Comparison of ENCODE assay signal across 5 fruit fly cellular contexts in the genomic region with DNA sequence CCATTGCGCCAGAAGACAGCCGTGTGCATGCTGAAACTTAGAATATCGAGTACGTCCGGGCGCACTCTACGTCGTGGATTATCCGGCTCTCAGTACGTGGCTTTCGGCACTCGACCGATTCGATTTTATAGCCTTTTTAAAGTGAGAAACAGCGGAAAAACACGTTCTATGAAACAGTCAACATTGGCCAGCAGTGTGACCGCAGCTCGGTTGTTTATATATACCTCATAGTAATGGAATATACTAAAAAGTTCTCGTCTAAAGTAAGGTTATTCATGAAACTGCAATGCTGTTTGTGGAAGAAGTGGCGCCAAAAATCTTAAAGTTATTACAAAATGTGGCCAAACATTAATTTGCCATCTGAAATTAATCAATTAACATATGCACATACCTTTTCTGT.
TF ChIP-seq lines count a peak whose summit lies in the region.

No protein-coding gene starts in this region.

- peak; percentile 81 for TF ChIP-seq CTCF in whole organism, embryonic (GFP tag; optimal IDR thresholded peaks at IDR 0.05; lab: Kevin White, UChicago)

TF ChIP-seq in whole organism, adult, 20 proteins besides CTCF, POLR2A, EP300 and RAD21:
- TF ChIP-seq pad (GFP tag; optimal IDR thresholded peaks at IDR 0.05; lab: Kevin White, UChicago) (no peak), CG7045 (GFP tag; optimal IDR thresholded peaks at IDR 0.05; lab: Kevin White, UChicago) (no peak), CG12768 (GFP tag; optimal IDR thresholded peaks at IDR 0.05; lab: Kevin White, UChicago) (no peak), Mnt (GFP tag; optimal IDR thresholded peaks at IDR 0.05; lab: Kevin White, UChicago) (peak; percentile 42), CG33017 (tag; optimal IDR thresholded peaks at IDR 0.05; lab: Kevin White, UChicago) (no peak), CG1620 (GFP tag; optimal IDR thresholded peaks at IDR 0.05; lab: Kevin White, UChicago) (peak; percentile 13), bab1 (GFP tag; optimal IDR thresholded peaks at IDR 0.05; lab: Kevin White, UChicago) (peak; percentile 58), Clk (GFP tag; optimal IDR thresholded peaks at IDR 0.05; lab: Kevin White, UChicago) (no peak), tj (GFP tag; optimal IDR thresholded peaks at IDR 0.05; lab: Kevin White, UChicago) (no peak), kay (GFP tag; lab: Kevin White, UChicago; ENCODE audit: borderline replicate concordance) (peak; percentile 26), cnc (optimal IDR thresholded peaks at IDR 0.05; lab: Kevin White, UChicago) (no peak), CG7101 (tag; optimal IDR thresholded peaks at IDR 0.05; lab: Kevin White, UChicago) (no peak)

TF ChIP-seq in whole organism, embryonic, 481 proteins besides CTCF, POLR2A, EP300 and RAD21 (continues in another document):
- TF ChIP-seq chif (GFP tag; optimal IDR thresholded peaks at IDR 0.05; lab: Kevin White, UChicago) (no peak), peb (GFP tag; IDR thresholded peaks at IDR 0.05; lab: Robert Waterston, UW) (no peak), klu (GFP tag; IDR thresholded peaks at IDR 0.05; lab: Robert Waterston, UW) (no peak), CG32532 (GFP tag; IDR thresholded peaks at IDR 0.05; lab: Robert Waterston, UW) (no peak), Chrac-16 (GFP tag; optimal IDR thresholded peaks at IDR 0.05; lab: Kevin White, UChicago) (no peak), CG9932 (GFP tag; IDR thresholded peaks at IDR 0.05; lab: Robert Waterston, UW) (no peak), Aef1 (GFP tag; IDR thresholded peaks at IDR 0.05; lab: Robert Waterston, UW) (no peak), CG32767 (GFP tag; IDR thresholded peaks at IDR 0.05; lab: Robert Waterston, UW) (no peak), CG5245 (GFP tag; optimal IDR thresholded peaks at IDR 0.05; lab: Kevin White, UChicago) (no peak), crol (GFP tag; IDR thresholded peaks at IDR 0.05; lab: Robert Waterston, UW) (no peak), CG8388 (GFP tag; optimal IDR thresholded peaks at IDR 0.05; lab: Kevin White, UChicago) (no peak), lola (GFP tag; optimal IDR thresholded peaks at IDR 0.05; lab: Kevin White, UChicago) (no peak), CG1832 (GFP tag; optimal IDR thresholded peaks at IDR 0.05; lab: Kevin White, UChicago) (no peak), vvl (GFP tag; IDR thresholded peaks at IDR 0.05; lab: Robert Waterston, UW) (0 out of 2 replicates have a peak, but pooled peaks have one; percentile 7), Lhr (GFP tag; optimal IDR thresholded peaks at IDR 0.05; lab: Kevin White, UChicago) (peak; percentile 44), ind (GFP tag; optimal IDR thresholded peaks at IDR 0.05; lab: Kevin White, UChicago) (no peak), CG16813 (GFP tag; IDR thresholded peaks at IDR 0.05; lab: Robert Waterston, UW; ENCODE audit: partially characterized antibody) (no peak), onecut (GFP tag; IDR thresholded peaks at IDR 0.05; lab: Robert Waterston, UW) (no peak), CG7963 (GFP tag; IDR thresholded peaks at IDR 0.05; lab: Robert Waterston, UW; ENCODE audit: partially characterized antibody) (no peak), CG43689 (GFP tag; IDR thresholded peaks at IDR 0.05; lab: Robert Waterston, UW) (no peak)

TF ChIP-seq in whole organism, prepupa, 60 proteins besides CTCF, POLR2A, EP300 and RAD21:
- TF ChIP-seq fkh (GFP tag; optimal IDR thresholded peaks at IDR 0.05; lab: Kevin White, UChicago) (peak; percentile 70), esn (GFP tag; optimal IDR thresholded peaks at IDR 0.05; lab: Kevin White, UChicago) (peak; percentile 14), svp (GFP tag; lab: Kevin White, UChicago) (peak; percentile 55), Hr39 (GFP tag; optimal IDR thresholded peaks at IDR 0.05; lab: Kevin White, UChicago) (no peak)
TF ChIP-seq in whole organism, prepupa: peak in this region for 3.

TF ChIP-seq in whole organism, pupa, 21 proteins besides CTCF, POLR2A, EP300 and RAD21:
- peak; percentile 28 for TF ChIP-seq EcR (GFP tag; optimal IDR thresholded peaks at IDR 0.05; lab: Kevin White, UChicago)
- TF ChIP-seq rn (GFP tag; IDR thresholded peaks at IDR 0.05; lab: Robert Waterston, UW) = no peak

TF ChIP-seq in whole organism, wandering third instar larva, 38 proteins besides CTCF, POLR2A, EP300 and RAD21:
- TF ChIP-seq h (GFP tag; optimal IDR thresholded peaks at IDR 0.05; lab: Kevin White, UChicago) = peak; percentile 10
- no peak for TF ChIP-seq br (GFP tag; optimal IDR thresholded peaks at IDR 0.05; lab: Kevin White, UChicago)
- TF ChIP-seq Hnf4 (GFP tag; optimal IDR thresholded peaks at IDR 0.05; lab: Kevin White, UChicago) = peak; percentile 29
- no peak for TF ChIP-seq rgr (GFP tag; optimal IDR thresholded peaks at IDR 0.05; lab: Kevin White, UChicago)
- TF ChIP-seq Hr78 (GFP tag; optimal IDR thresholded peaks at IDR 0.05; lab: Kevin White, UChicago) = no peak
- no peak for TF ChIP-seq Dif (GFP tag; optimal IDR thresholded peaks at IDR 0.05; lab: Kevin White, UChicago; ENCODE audit: partially characterized antibody)
- TF ChIP-seq fru (GFP tag; optimal IDR thresholded peaks at IDR 0.05; lab: Kevin White, UChicago) = peak; percentile 56
- TF ChIP-seq Rel (GFP tag; optimal IDR thresholded peaks at IDR 0.05; lab: Kevin White, UChicago) = no peak
- peak; percentile 40 for TF ChIP-seq Rel (tag; optimal IDR thresholded peaks at IDR 0.05; lab: Kevin White, UChicago)
